Fruit fly (Drosophila melanogaster) whole organism, larva: Measurements from ENCODE around the gene CG34125.
A peak's percentile ranks its signal among the peaks of the same experiment; 100 is the strongest.

Experiments
- noc ChIP-seq: fragments of 200-800 bp; sonication (Bioruptor generic); optimal IDR thresholded peaks from 3 replicates; lab custom pipeline; 2019; ENCODE audit warnings: missing biosample characterization, mild to moderate bottlenecking, missing genetic modification characterization, moderate library complexity

CG34125 gene

DNA sequence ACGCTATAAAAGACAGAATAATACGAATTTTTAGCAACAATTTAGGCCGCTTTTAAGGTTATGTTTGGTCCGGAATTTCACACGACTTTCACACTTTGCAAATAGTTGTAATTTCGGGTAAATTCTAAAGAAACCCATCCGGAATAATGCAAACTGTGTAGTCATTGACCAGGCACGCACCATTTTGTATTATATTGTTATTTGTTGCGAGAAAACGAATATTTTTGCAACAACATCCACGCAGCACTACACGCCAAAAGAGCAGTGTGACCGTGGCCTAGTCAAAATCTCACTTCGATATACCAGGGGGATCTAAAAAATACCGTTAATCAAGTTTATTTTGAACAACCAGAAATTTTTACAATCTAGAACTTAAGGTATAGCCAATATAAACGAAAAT is 2.0 kb downstream of the CG34125 start, which contains the start of gene eIF3i:
eIF3i (minus strand) TSS at position 265 of the 400 bp plus-strand sequence.
- TF ChIP-seq noc (tag; lab: Kevin White, UChicago), result no peak

dm6 chr2L:4968767-4969166 is 3.3 kb downstream of the CG34125 start, which contains the start of the genes Scox and Polr1C:
TSS of gene Scox (minus strand) at chr2L:4968935.
TSS of gene Polr1C (plus strand) at chr2L:4969004.
- TF ChIP-seq noc (tag; lab: Kevin White, UChicago), result no peak

DNA sequence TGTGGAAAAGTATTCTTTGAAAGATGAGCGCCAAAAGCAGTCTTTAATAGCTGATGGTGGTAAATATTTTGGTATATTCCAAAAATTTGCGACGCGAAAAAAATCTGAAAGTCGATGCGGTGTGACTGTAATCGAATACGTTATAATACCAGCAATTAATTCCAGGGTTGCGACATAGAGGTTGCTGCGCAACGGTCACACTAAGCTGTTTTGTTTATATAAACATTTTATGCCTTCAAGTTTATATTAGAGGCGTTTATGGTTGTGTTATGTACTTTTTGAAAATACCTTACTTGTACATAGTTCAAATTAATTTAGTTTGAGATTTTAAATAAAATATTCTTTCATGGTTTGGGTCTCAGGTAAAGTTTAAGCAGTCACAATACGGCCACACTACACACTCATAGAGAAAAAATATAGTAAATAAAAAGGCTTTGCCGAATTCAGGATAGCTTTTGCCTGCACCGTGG is 5.9 kb downstream of the CG34125 start, which contains the start of gene CG14043:
CG14043 (plus strand) TSS at position 374 of the 470 bp plus-strand sequence.
- no peak for TF ChIP-seq noc (tag; lab: Kevin White, UChicago)

- no peak for TF ChIP-seq noc (tag; lab: Kevin White, UChicago)
Observed at dm6 chr2L:4973731-4974415, 8.4 kb downstream of the CG34125 start, which contains the start of gene mRpL28. TSS of gene mRpL28 (plus strand) at chr2L:4973976.

DNA sequence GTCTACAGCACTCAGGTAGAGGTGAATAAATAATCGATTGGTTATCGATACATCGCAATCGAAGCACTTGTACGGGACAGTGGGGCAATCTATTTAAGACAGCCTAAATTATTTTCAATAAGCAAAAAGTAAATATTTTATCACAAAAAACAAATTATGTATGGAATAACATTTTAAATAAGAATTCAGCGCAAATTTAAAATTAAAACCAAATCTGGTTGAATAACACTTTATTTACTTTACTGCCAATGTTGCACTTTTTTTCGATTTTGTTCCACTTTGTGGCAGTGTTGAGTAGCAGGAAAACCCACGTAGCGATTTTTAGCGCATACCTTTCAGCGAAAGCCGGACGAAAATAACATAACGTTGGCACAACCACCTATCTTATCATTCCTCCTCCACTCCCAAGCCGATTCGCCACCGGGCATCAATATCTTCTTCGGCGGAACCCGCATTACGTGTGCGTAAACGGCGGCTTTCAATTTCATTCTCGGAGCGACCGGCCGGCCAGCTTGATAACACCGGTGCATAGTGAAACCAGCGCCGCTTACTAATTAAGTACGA is 11.6 kb downstream of the CG34125 start, which contains the start of the genes Gmd and CG3792:
Gmd (minus strand) TSS at position 36 of the 564 bp plus-strand sequence.
CG3792 (plus strand) TSS at position 325 of the 564 bp plus-strand sequence.
- TF ChIP-seq noc (tag; lab: Kevin White, UChicago), result peak; percentile 87

DNA sequence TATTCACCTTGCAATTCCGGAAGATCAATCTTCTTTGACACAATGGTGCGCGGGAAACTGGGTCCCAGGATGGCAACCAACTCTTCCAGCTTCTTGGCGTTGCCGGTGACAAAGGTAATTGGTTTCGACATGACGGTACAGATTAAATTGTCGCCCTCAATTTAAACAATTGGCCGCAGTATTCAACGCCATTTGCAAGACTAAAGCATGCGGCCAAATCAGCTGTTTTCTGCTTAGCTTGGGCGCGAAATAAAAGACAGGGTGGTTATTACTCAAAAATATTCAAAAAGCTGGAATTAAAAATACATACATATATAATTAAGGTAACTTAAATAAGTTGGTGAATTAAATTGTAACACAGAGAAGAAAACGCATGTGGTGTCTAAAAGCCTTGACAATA is 13.7 kb downstream of the CG34125 start, which contains the start of gene CG8891:
CG8891 (minus strand) TSS at position 242 of the 400 bp plus-strand sequence.
- TF ChIP-seq noc (tag; lab: Kevin White, UChicago), result no peak

DNA sequence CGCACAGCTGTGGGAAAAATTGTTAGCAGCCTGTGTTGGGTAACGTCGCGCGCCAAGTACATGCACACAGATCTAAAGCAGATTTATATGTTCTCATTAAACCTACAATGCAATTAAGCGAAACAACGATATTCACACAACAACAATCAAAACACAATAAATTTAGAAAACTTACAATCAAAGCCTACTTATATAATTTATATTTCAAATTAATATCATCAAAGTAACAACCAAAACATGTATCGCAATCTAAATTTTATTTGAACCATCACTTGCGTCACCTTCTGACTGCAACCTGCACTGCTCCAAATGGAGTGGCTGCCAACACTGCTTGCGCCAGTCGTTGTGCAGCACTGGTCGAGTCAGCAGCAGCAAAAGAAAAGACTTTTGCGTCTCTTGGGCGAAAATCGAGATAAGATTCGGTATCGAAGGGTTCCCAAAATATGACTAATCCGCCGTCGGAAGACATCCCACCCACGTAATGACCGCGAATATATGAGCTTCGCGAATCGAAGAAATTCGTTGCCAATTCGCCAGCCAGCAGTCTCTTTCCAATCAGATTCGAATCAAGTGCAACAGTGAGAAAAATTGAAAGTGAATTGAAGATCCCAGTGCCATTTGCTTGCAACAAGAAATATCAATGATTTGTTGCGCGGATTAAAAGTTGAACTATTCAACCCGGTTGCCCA is 15.9 kb downstream of the CG34125 start, which contains the start of the genes CG8892 and CG34126:
CG8892 (minus strand) TSS at position 315 of the 689 bp plus-strand sequence.
CG34126 (plus strand) TSS at position 337 of the 689 bp plus-strand sequence.
- TF ChIP-seq noc (tag; lab: Kevin White, UChicago), result peak; percentile 98

DNA sequence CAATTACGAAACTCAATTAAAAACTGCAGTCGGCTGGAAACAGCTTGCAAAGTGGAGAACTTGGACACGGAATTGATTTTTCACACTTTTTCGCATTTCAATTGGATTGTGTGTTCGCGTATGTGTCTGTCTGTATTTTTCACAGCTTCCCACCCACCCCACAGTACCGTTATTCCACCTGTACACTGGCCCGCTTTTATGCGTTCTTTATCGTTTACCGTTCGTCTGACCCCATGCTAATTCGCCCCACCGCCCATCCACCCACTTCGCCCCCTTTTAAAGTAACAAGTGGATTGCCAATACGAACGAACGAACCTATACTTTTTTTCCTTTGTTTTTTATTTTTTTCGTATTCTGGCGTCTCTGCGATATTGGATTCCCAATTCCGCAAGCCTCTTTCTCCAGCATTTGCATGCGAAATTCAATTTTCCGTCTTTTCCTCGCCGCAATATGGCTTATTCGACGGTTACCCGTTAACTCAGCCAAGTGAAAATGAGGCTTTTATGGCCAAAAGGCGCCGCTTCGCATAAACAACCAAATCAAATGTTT is 16.7 kb downstream of the CG34125 start:
- no peak for TF ChIP-seq noc (tag; lab: Kevin White, UChicago)

dm6 chr2L:4995010-4995836 is 29.8 kb downstream of the CG34125 start:
- TF ChIP-seq noc (tag; lab: Kevin White, UChicago), result no peak

- no peak for TF ChIP-seq noc (tag; lab: Kevin White, UChicago)
Observed at dm6 chr2L:4995837-4996136, 30.3 kb downstream of the CG34125 start.

DNA sequence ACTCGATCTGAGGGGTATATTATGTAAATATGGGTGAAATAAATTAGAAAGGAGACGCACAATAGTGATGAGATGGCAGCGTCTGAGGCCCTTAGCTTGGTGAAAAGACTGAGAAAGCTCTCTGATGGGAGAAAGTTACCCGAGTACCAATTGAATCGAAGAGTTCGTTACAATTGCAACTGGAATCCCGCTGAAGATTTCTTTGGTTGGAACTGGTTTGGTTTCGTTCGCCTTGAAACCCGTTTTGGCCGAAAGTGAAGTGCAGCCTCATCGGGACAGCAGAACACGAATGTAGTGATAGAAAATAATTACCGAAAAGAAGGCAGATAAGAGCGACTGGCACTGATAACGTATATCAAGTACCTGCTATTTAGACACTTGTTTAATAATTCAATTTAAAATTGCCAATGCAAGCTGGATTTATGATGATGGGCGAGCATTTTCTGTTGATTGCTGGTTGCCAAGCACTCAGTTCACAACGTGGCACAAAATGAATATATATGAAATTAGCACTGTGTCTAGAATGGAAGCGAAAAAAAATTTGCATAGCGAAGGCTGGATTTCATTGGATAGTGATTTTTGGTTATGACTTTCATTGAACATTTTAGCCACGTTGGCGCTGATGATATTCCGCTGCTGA is 30.9 kb downstream of the CG34125 start:
- no peak for TF ChIP-seq noc (tag; lab: Kevin White, UChicago)

- peak; percentile 96 for TF ChIP-seq noc (tag; lab: Kevin White, UChicago)
Observed at dm6 chr2L:4997401-4998259, 32.2 kb downstream of the CG34125 start.

DNA sequence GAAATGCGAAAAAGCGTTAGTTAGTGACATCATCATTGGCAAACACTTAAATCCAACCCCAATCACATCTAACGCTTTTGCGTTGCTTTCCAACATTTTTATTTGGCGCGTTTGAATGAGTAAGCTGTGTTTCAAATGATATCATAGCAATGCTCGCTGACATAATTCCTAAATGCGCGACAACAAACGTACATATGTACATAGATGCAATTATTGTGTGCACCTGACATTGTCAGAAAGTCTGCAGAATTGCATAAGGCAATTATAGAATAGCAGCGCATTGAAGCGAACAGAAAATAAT is 32.7 kb downstream of the CG34125 start:
- no peak for TF ChIP-seq noc (tag; lab: Kevin White, UChicago)
